Fruit fly (Drosophila melanogaster) whole organism, embryonic: ENCODE data around the gene CG16813.

Source experiments
- Antp ChIP-seq: fragments of 200-800 bp; sonication (Bioruptor generic); optimal IDR thresholded peaks from 3 replicates; lab custom pipeline; 2016; ENCODE audit warnings: missing biosample characterization, missing genetic modification characterization
- B-H1 ChIP-seq: fragments of 200-800 bp; sonication (Bioruptor generic); IDR thresholded peaks from 3 replicates; pipeline ENCODE4 v1.3.6; 2022; ENCODE audit warnings: missing biosample characterization, missing genetic modification characterization
- CG10462 ChIP-seq: fragments of 200-800 bp; sonication (Bioruptor generic); optimal IDR thresholded peaks from 2 replicates; lab custom pipeline; 2016; ENCODE audit warnings: missing biosample characterization, missing genetic modification characterization
- CG11093 ChIP-seq: fragments of 200-800 bp; sonication (Bioruptor generic); IDR thresholded peaks from 3 replicates; pipeline ENCODE4 v1.3.6; 2022; ENCODE audit warnings: missing biosample characterization, missing genetic modification characterization
- CG1233 ChIP-seq: fragments of 200-800 bp; sonication (Bioruptor generic); optimal IDR thresholded peaks from 4 replicates; lab custom pipeline; 2018; ENCODE audit warnings: missing biosample characterization, mild to moderate bottlenecking, missing genetic modification characterization
- CG13775 ChIP-seq: fragments of 200-800 bp; sonication (Bioruptor generic); optimal IDR thresholded peaks from 3 replicates; lab custom pipeline; 2017; ENCODE audit warnings: missing biosample characterization, mild to moderate bottlenecking, missing genetic modification characterization
- CG16813 ChIP-seq: fragments of 200-800 bp; sonication (Bioruptor generic); IDR thresholded peaks from 3 replicates; pipeline ENCODE4 v1.3.6; 2022; ENCODE audit warnings: missing biosample characterization, missing genetic modification characterization; ENCODE audit not compliant: partially characterized antibody
- CG16815 ChIP-seq: fragments of 200-800 bp; sonication (Bioruptor generic); optimal IDR thresholded peaks from 3 replicates; lab custom pipeline; 2017; ENCODE audit warnings: missing biosample characterization, mild to moderate bottlenecking, missing genetic modification characterization
- CG17385 ChIP-seq: fragments of 200-800 bp; sonication (Bioruptor generic); optimal IDR thresholded peaks from 3 replicates; lab custom pipeline; 2018; ENCODE audit warnings: missing biosample characterization, mild to moderate bottlenecking, missing genetic modification characterization
- CG1832 ChIP-seq: fragments of 200-800 bp; sonication (Bioruptor generic); optimal IDR thresholded peaks from 2 replicates; lab custom pipeline; 2017; ENCODE audit warnings: missing biosample characterization, mild to moderate bottlenecking, missing genetic modification characterization, inconsistent platforms
- CG18619 ChIP-seq: fragments of 200-800 bp; sonication (Bioruptor generic); optimal IDR thresholded peaks from 3 replicates; lab custom pipeline; 2017; ENCODE audit warnings: missing biosample characterization, mild to moderate bottlenecking, missing genetic modification characterization
- CG2129 ChIP-seq: fragments of 200-800 bp; sonication (Bioruptor generic); IDR thresholded peaks from 2 replicates; pipeline ENCODE4 v1.3.6; 2022; ENCODE audit warnings: missing biosample characterization, missing genetic modification characterization; ENCODE audit not compliant: partially characterized antibody
- CG2875 ChIP-seq: fragments of 200-800 bp; sonication (Bioruptor generic); optimal IDR thresholded peaks from 2 replicates; lab custom pipeline; 2017; ENCODE audit warnings: missing biosample characterization, mild to moderate bottlenecking, missing genetic modification characterization, missing genetic modification reagents
- CG30020 ChIP-seq: fragments of 200-800 bp; optimal IDR thresholded peaks from 2 replicates; lab custom pipeline; 2019; ENCODE audit warnings: missing biosample characterization, mild to moderate bottlenecking, missing genetic modification characterization, moderate library complexity
- CG4282 ChIP-seq: fragments of 200-800 bp; sonication (Bioruptor generic); optimal IDR thresholded peaks from 2 replicates; lab custom pipeline; 2016; ENCODE audit warnings: missing biosample characterization, missing genetic modification characterization
- CG6683 ChIP-seq: fragments of 200-800 bp; sonication (Bioruptor generic); optimal IDR thresholded peaks from 2 replicates; lab custom pipeline; 2017; ENCODE audit warnings: missing biosample characterization, mild to moderate bottlenecking, missing genetic modification characterization, missing genetic modification reagents
- CG7745 ChIP-seq: fragments of 200-800 bp; sonication (Bioruptor generic); optimal IDR thresholded peaks from 2 replicates; lab custom pipeline; 2018; ENCODE audit warnings: missing biosample characterization, mild to moderate bottlenecking, missing genetic modification characterization, moderate library complexity
- Fer1 ChIP-seq: fragments of 200-800 bp; sonication (Bioruptor generic); optimal IDR thresholded peaks from 2 replicates; lab custom pipeline; 2017; ENCODE audit warnings: missing biosample characterization, mild to moderate bottlenecking, missing genetic modification characterization
- Fer2 ChIP-seq: fragments of 200-800 bp; sonication (Bioruptor generic); optimal IDR thresholded peaks from 2 replicates; lab custom pipeline; 2018; ENCODE audit warnings: missing biosample characterization, mild to moderate bottlenecking, missing genetic modification characterization, moderate library complexity
- Gsc ChIP-seq: fragments of 200-800 bp; sonication (Bioruptor generic); IDR thresholded peaks from 2 replicates; pipeline ENCODE4 v1.3.6; 2022; ENCODE audit warnings: missing biosample characterization, missing genetic modification characterization
- H2.0 ChIP-seq: fragments of 200-800 bp; sonication (Bioruptor generic); IDR thresholded peaks from 2 replicates; pipeline ENCODE4 v1.3.6; 2022; ENCODE audit warnings: missing biosample characterization, missing genetic modification characterization
- HLH4C ChIP-seq: fragments of 200-800 bp; sonication (Bioruptor generic); IDR thresholded peaks from 3 replicates; pipeline ENCODE4 v1.3.6; 2022; ENCODE audit warnings: missing biosample characterization, missing genetic modification characterization; ENCODE audit not compliant: partially characterized antibody
- MTF-1 ChIP-seq: fragments of 200-800 bp; sonication (Bioruptor generic); optimal IDR thresholded peaks from 2 replicates; lab custom pipeline; 2018; ENCODE audit warnings: missing biosample characterization, mild to moderate bottlenecking, missing genetic modification characterization, borderline replicate concordance
- Neu2 ChIP-seq: fragments of 200-800 bp; sonication (Bioruptor generic); optimal IDR thresholded peaks from 3 replicates; lab custom pipeline; 2016; ENCODE audit warnings: missing biosample characterization, missing genetic modification characterization, borderline replicate concordance
- PHDP ChIP-seq: fragments of 200-800 bp; sonication (Bioruptor generic); optimal IDR thresholded peaks from 3 replicates; lab custom pipeline; 2018; ENCODE audit warnings: missing biosample characterization, mild to moderate bottlenecking, missing genetic modification characterization, moderate library complexity
- Sin3A ChIP-seq: fragments of >200 bp; optimal IDR thresholded peaks from 2 replicates; lab custom pipeline; 2018
- Spps ChIP-seq: fragments of 200-800 bp; sonication (Bioruptor generic); optimal IDR thresholded peaks from 2 replicates; lab custom pipeline; 2018; ENCODE audit warnings: missing biosample characterization, mild to moderate bottlenecking, missing genetic modification characterization
- Sry-δ ChIP-seq: fragments of 200-800 bp; sonication (Bioruptor generic); optimal IDR thresholded peaks from 2 replicates; lab custom pipeline; 2016; ENCODE audit warnings: missing biosample characterization, missing genetic modification characterization
- az2 ChIP-seq: fragments of 200-800 bp; sonication (Bioruptor generic); optimal IDR thresholded peaks from 3 replicates; lab custom pipeline; 2016; ENCODE audit warnings: missing biosample characterization, missing genetic modification characterization
- bowl ChIP-seq: fragments of 200-800 bp; sonication (Bioruptor generic); IDR thresholded peaks from 2 replicates; pipeline ENCODE4 v1.3.6; 2022; ENCODE audit warnings: missing biosample characterization, missing genetic modification characterization
- bsh ChIP-seq, 2 experiments: fragments of 200-800 bp; sonication (Bioruptor generic); optimal IDR thresholded peaks; 2 replicates each; lab custom pipeline; 2017 to 2018; ENCODE audit warnings: mild to moderate bottlenecking in 2 of 2, missing biosample characterization in 2 of 2, missing genetic modification characterization in 2 of 2, moderate library complexity in 1 of 2
- chm ChIP-seq: fragments of 200-800 bp; sonication (Bioruptor generic); IDR thresholded peaks from 2 replicates; pipeline ENCODE4 v1.3.6; 2022; ENCODE audit warnings: missing biosample characterization, missing genetic modification characterization
- crp ChIP-seq, 2 experiments: fragments of 200-800 bp; sonication (Bioruptor generic); optimal IDR thresholded peaks; 2 replicates in 1 of 2; 3 replicates in 1 of 2; lab custom pipeline; 2017; ENCODE audit warnings: missing biosample characterization in 2 of 2, missing genetic modification characterization in 2 of 2, mild to moderate bottlenecking in 1 of 2, moderate library complexity in 1 of 2
- cwo ChIP-seq: fragments of 200-800 bp; sonication (Bioruptor generic); optimal IDR thresholded peaks from 3 replicates; lab custom pipeline; 2017; ENCODE audit warnings: missing biosample characterization, missing genetic modification characterization, mild to moderate bottlenecking, moderate library complexity, missing genetic modification reagents
- disco-r ChIP-seq: fragments of 200-800 bp; sonication (Bioruptor generic); optimal IDR thresholded peaks from 2 replicates; lab custom pipeline; 2016; ENCODE audit warnings: missing biosample characterization, missing genetic modification characterization
- dysf ChIP-seq: fragments of 200-800 bp; sonication (Bioruptor generic); IDR thresholded peaks from 3 replicates; pipeline ENCODE4 v1.3.6; 2022; ENCODE audit warnings: missing biosample characterization, missing genetic modification characterization
- eve ChIP-seq, 2 experiments: fragments of >200 bp; optimal IDR thresholded peaks; 2 replicates each; lab custom pipeline; 2017; ENCODE audit warnings: missing biosample characterization in 2 of 2, missing genetic modification characterization in 2 of 2
- gro ChIP-seq: fragments of 200-800 bp; sonication (Bioruptor generic); optimal IDR thresholded peaks from 2 replicates; lab custom pipeline; 2016; ENCODE audit warnings: missing biosample characterization, missing genetic modification characterization
- ind ChIP-seq: fragments of 200-800 bp; sonication (Bioruptor generic); optimal IDR thresholded peaks from 3 replicates; lab custom pipeline; 2016; ENCODE audit warnings: missing biosample characterization, missing genetic modification characterization
- kni ChIP-seq: fragments of 200-800 bp; sonication (Bioruptor generic); optimal IDR thresholded peaks from 3 replicates; lab custom pipeline; 2017; ENCODE audit warnings: mild to moderate bottlenecking, missing biosample characterization, missing genetic modification reagents, missing genetic modification characterization
- lola ChIP-seq, 3 experiments: fragments of >200 bp in 2 of 3; fragments of 200-800 bp in 1 of 3; sonication (Bioruptor generic) in 1 of 3; optimal IDR thresholded peaks; 2 replicates each; lab custom pipeline; 2017 to 2019; ENCODE audit warnings: missing biosample characterization in 3 of 3, missing genetic modification characterization in 3 of 3, mild to moderate bottlenecking in 1 of 3, moderate library complexity in 1 of 3
- mam ChIP-seq: fragments of 200-800 bp; sonication (Bioruptor generic); optimal IDR thresholded peaks from 3 replicates; lab custom pipeline; 2016; ENCODE audit warnings: missing biosample characterization, missing genetic modification characterization
- oc ChIP-seq: fragments of 200-800 bp; sonication (Bioruptor generic); optimal IDR thresholded peaks from 2 replicates; lab custom pipeline; 2018; ENCODE audit warnings: missing biosample characterization, mild to moderate bottlenecking, missing genetic modification characterization, moderate library complexity
- peb ChIP-seq: fragments of 200-800 bp; sonication (Bioruptor generic); IDR thresholded peaks from 2 replicates; pipeline ENCODE4 v1.3.6; 2022; ENCODE audit warnings: missing biosample characterization, missing genetic modification characterization
- ranshi ChIP-seq: fragments of 200-800 bp; sonication (Bioruptor generic); IDR thresholded peaks from 2 replicates; pipeline ENCODE4 v1.3.6; 2022; ENCODE audit warnings: missing biosample characterization, missing genetic modification characterization
- shn ChIP-seq: fragments of 200-800 bp; sonication (Bioruptor generic); optimal IDR thresholded peaks from 3 replicates; lab custom pipeline; 2016; ENCODE audit warnings: missing biosample characterization, missing genetic modification characterization
- sima ChIP-seq: fragments of 200-800 bp; sonication (Bioruptor generic); optimal IDR thresholded peaks from 2 replicates; lab custom pipeline; 2016; ENCODE audit warnings: missing biosample characterization, missing genetic modification characterization
- sna ChIP-seq: fragments of 200-800 bp; sonication (Bioruptor generic); IDR thresholded peaks from 2 replicates; pipeline ENCODE4 v1.3.6; 2022; ENCODE audit warnings: missing biosample characterization, missing genetic modification characterization; ENCODE audit not compliant: partially characterized antibody
- trh ChIP-seq: fragments of 200-800 bp; sonication (Bioruptor generic); optimal IDR thresholded peaks from 2 replicates; lab custom pipeline; 2016; ENCODE audit warnings: missing biosample characterization, missing genetic modification characterization
- vfl ChIP-seq: fragments of 200-800 bp; sonication (Bioruptor generic); optimal IDR thresholded peaks from 2 replicates; lab custom pipeline; 2016; ENCODE audit warnings: missing biosample characterization, missing genetic modification characterization

The CG16813 gene

dm6 chr2L:13205256-13205655 is 22.1 kb upstream of the CG16813 start (continued):
- TF ChIP-seq az2 (GFP tag; lab: Kevin White, UChicago) (no peak), CG4282 (GFP tag; lab: Kevin White, UChicago) (no peak), trh (no peak), lola (GFP tag; optimal IDR thresholded peaks at IDR 0.05; lab: Kevin White, UChicago) (no peak), Fer2 (tag; lab: Kevin White, UChicago) (no peak), CG11093 (GFP tag; lab: Robert Waterston, UW) (no peak), CG18619 (GFP tag; lab: Kevin White, UChicago) (peak; percentile 29), CG30020 (tag; lab: Kevin White, UChicago) (no peak), chm (GFP tag; lab: Robert Waterston, UW) (0 out of 2 replicates have a peak, but pooled peaks have one; percentile 21), Sin3A (lab: Kevin White, UChicago) (no peak), disco-r (GFP tag; lab: Kevin White, UChicago) (no peak), eve (GFP tag; optimal IDR thresholded peaks at IDR 0.05; lab: Kevin White, UChicago) (no peak), MTF-1 (peak; percentile 36), dysf (GFP tag; lab: Robert Waterston, UW) (peak; percentile 29; the same call in 1 of the 3 replicates), CG2875 (GFP tag; lab: Kevin White, UChicago) (peak; percentile 10), peb (GFP tag; lab: Robert Waterston, UW) (no peak), vfl (GFP tag; lab: Kevin White, UChicago) (no peak), CG16813 (GFP tag; lab: Robert Waterston, UW) (no peak), HLH4C (GFP tag; lab: Robert Waterston, UW) (no peak), kni (GFP tag; lab: Kevin White, UChicago) (peak; percentile 83), oc (tag; lab: Kevin White, UChicago) (no peak), CG2129 (no peak), Fer1 (GFP tag; lab: Kevin White, UChicago) (peak; percentile 75), sna (GFP tag; lab: Robert Waterston, UW) (no peak), bsh (GFP tag; optimal IDR thresholded peaks at IDR 0.05; lab: Kevin White, UChicago) (peak in 1 of 2 experiments; percentile 18), Antp (peak; percentile 12), shn (GFP tag; lab: Kevin White, UChicago) (peak; percentile 5), CG13775 (GFP tag; lab: Kevin White, UChicago) (peak; percentile 31), H2.0 (GFP tag; lab: Robert Waterston, UW) (no peak), CG1233 (peak; percentile 29), PHDP (tag; lab: Kevin White, UChicago) (peak; percentile 29), CG17385 (GFP tag; lab: Kevin White, UChicago) (peak; percentile 30), CG6683 (GFP tag; lab: Kevin White, UChicago) (peak; percentile 64), bowl (GFP tag; lab: Robert Waterston, UW) (0 out of 2 replicates have a peak, but pooled peaks have one; percentile 24), Sry-δ (GFP tag; lab: Kevin White, UChicago) (no peak), B-H1 (GFP tag; lab: Robert Waterston, UW) (no peak; the same call in 2 of the 3 replicates), CG7745 (tag; lab: Kevin White, UChicago) (no peak), Spps (no peak), sima (GFP tag; lab: Kevin White, UChicago) (no peak), ind (GFP tag; lab: Kevin White, UChicago) (no peak), CG1832 (GFP tag; lab: Kevin White, UChicago) (no peak), Neu2 (GFP tag; lab: Kevin White, UChicago) (no peak), ranshi (GFP tag; lab: Robert Waterston, UW) (no peak; the same call in 1 of the 2 replicates), mam (no peak), CG16815 (GFP tag; lab: Kevin White, UChicago) (no peak), gro (GFP tag; lab: Kevin White, UChicago) (no peak), CG10462 (GFP tag; lab: Kevin White, UChicago) (no peak), crp (GFP tag; optimal IDR thresholded peaks at IDR 0.05; lab: Kevin White, UChicago) (peak in 1 of 2 experiments; percentile 7), cwo (GFP tag; lab: Kevin White, UChicago) (peak; percentile 99), Gsc (GFP tag; lab: Robert Waterston, UW) (no peak)
